Fruit fly (Drosophila melanogaster): ENCODE measurements around the gene CG6340.

Gene CG6340

dm6 chrX:15522426-15523153 lies 40.4 kb downstream of the CG6340 start:
- TF ChIP-seq CG8478 (optimal IDR thresholded peaks at IDR 0.05) (no peak), CTCF (optimal IDR thresholded peaks at IDR 0.05) (no peak)

- TF ChIP-seq CG8478 (optimal IDR thresholded peaks at IDR 0.05) (no peak), CTCF (optimal IDR thresholded peaks at IDR 0.05) (no peak)
These were observed 47.0 kb downstream of the CG6340 start for dm6 chrX:15529197-15529596.

dm6 chrX:15529958-15530357 lies 47.8 kb downstream of the CG6340 start:
- TF ChIP-seq CG8478 (optimal IDR thresholded peaks at IDR 0.05): no peak

- TF ChIP-seq CTCF (optimal IDR thresholded peaks at IDR 0.05): no peak
- no peak for TF ChIP-seq CG8478 (optimal IDR thresholded peaks at IDR 0.05)
These were observed 48.2 kb downstream of the CG6340 start for dm6 chrX:15530369-15530768.

dm6 chrX:15532062-15532461 lies 49.9 kb downstream of the CG6340 start:
- no peak for TF ChIP-seq CTCF (optimal IDR thresholded peaks at IDR 0.05)
- TF ChIP-seq CG8478 (optimal IDR thresholded peaks at IDR 0.05): no peak
